Fruit fly (Drosophila melanogaster) whole organism, embryonic: ENCODE data around the gene COX7AL2.

ENCODE experiments used
- ATbp ChIP-seq: fragments of 200-800 bp; sonication (Bioruptor generic); optimal IDR thresholded peaks from 2 replicates; lab custom pipeline; 2017; ENCODE audit warnings: missing biosample characterization, mild to moderate bottlenecking, missing genetic modification characterization, missing genetic modification reagents
- Atf-2 ChIP-seq: fragments of 200-800 bp; sonication (Bioruptor generic); optimal IDR thresholded peaks from 2 replicates; lab custom pipeline; 2016; ENCODE audit warnings: missing biosample characterization, missing genetic modification characterization
- Bdp1 ChIP-seq: fragments of 200-800 bp; sonication (Bioruptor generic); optimal IDR thresholded peaks from 3 replicates; lab custom pipeline; 2016; ENCODE audit warnings: missing biosample characterization, missing genetic modification characterization
- BtbVII ChIP-seq: fragments of 200-800 bp; sonication (Bioruptor generic); optimal IDR thresholded peaks from 3 replicates; lab custom pipeline; 2017; ENCODE audit warnings: missing biosample characterization, mild to moderate bottlenecking, missing genetic modification characterization
- CG10462 ChIP-seq: fragments of 200-800 bp; sonication (Bioruptor generic); optimal IDR thresholded peaks from 2 replicates; lab custom pipeline; 2016; ENCODE audit warnings: missing biosample characterization, missing genetic modification characterization
- CG10979 ChIP-seq: fragments of 200-800 bp; sonication (Bioruptor generic); optimal IDR thresholded peaks from 2 replicates; lab custom pipeline; 2018; ENCODE audit warnings: missing biosample characterization, mild to moderate bottlenecking, missing genetic modification characterization, moderate library complexity
- CG12219 ChIP-seq: fragments of 200-800 bp; sonication (Bioruptor generic); optimal IDR thresholded peaks from 3 replicates; lab custom pipeline; 2018; ENCODE audit warnings: missing biosample characterization, mild to moderate bottlenecking, missing genetic modification characterization
- CG13894 ChIP-seq: fragments of 200-800 bp; sonication (Bioruptor generic); optimal IDR thresholded peaks from 3 replicates; lab custom pipeline; 2018; ENCODE audit warnings: missing biosample characterization, mild to moderate bottlenecking, missing genetic modification characterization, moderate library complexity
- CG1529 ChIP-seq: fragments of 200-800 bp; sonication (Bioruptor generic); optimal IDR thresholded peaks from 3 replicates; lab custom pipeline; 2018; ENCODE audit warnings: missing biosample characterization, missing genetic modification characterization
- CG1647 ChIP-seq: fragments of 200-800 bp; sonication (Bioruptor generic); optimal IDR thresholded peaks from 3 replicates; lab custom pipeline; 2016; ENCODE audit warnings: missing biosample characterization, missing genetic modification characterization
- CG18619 ChIP-seq: fragments of 200-800 bp; sonication (Bioruptor generic); optimal IDR thresholded peaks from 3 replicates; lab custom pipeline; 2017; ENCODE audit warnings: missing biosample characterization, mild to moderate bottlenecking, missing genetic modification characterization
- CG30431 ChIP-seq: fragments of 200-800 bp; sonication (Bioruptor generic); optimal IDR thresholded peaks from 2 replicates; lab custom pipeline; 2017; ENCODE audit warnings: missing biosample characterization, missing genetic modification characterization
- CG34422 ChIP-seq: fragments of 200-800 bp; sonication (Bioruptor generic); IDR thresholded peaks from 3 replicates; pipeline ENCODE4 v1.3.6; 2022; ENCODE audit warnings: missing biosample characterization, missing genetic modification characterization
- CG3847 ChIP-seq: fragments of 200-800 bp; sonication (Bioruptor generic); IDR thresholded peaks from 2 replicates; pipeline ENCODE4 v1.3.6; 2022; ENCODE audit warnings: missing biosample characterization, missing genetic modification characterization
- CG7271 ChIP-seq: fragments of 200-800 bp; sonication (Bioruptor generic); optimal IDR thresholded peaks from 2 replicates; lab custom pipeline; 2018; ENCODE audit warnings: missing biosample characterization, mild to moderate bottlenecking, missing genetic modification characterization, moderate library complexity
- CG7556 ChIP-seq: fragments of 200-800 bp; sonication (Bioruptor generic); optimal IDR thresholded peaks from 2 replicates; lab custom pipeline; 2017; ENCODE audit warnings: missing biosample characterization, mild to moderate bottlenecking, missing genetic modification characterization
- CG7987 ChIP-seq: fragments of 200-800 bp; sonication (Bioruptor generic); optimal IDR thresholded peaks from 2 replicates; lab custom pipeline; 2018; ENCODE audit warnings: missing biosample characterization, mild to moderate bottlenecking, missing genetic modification characterization, moderate library complexity
- CG9437 ChIP-seq: fragments of 200-800 bp; sonication (Bioruptor generic); optimal IDR thresholded peaks from 2 replicates; lab custom pipeline; 2018; ENCODE audit warnings: missing biosample characterization, mild to moderate bottlenecking, missing genetic modification characterization
- Dad ChIP-seq: fragments of 200-800 bp; sonication (Bioruptor generic); optimal IDR thresholded peaks from 3 replicates; lab custom pipeline; 2016; ENCODE audit warnings: missing biosample characterization, missing genetic modification characterization
- Drgx ChIP-seq: fragments of 200-800 bp; sonication (Bioruptor generic); IDR thresholded peaks from 2 replicates; pipeline ENCODE4 v1.3.6; 2022; ENCODE audit warnings: missing biosample characterization, missing genetic modification characterization
- Gsc ChIP-seq: fragments of 200-800 bp; sonication (Bioruptor generic); IDR thresholded peaks from 2 replicates; pipeline ENCODE4 v1.3.6; 2022; ENCODE audit warnings: missing biosample characterization, missing genetic modification characterization
- HLH54F ChIP-seq: fragments of 200-800 bp; sonication (Bioruptor generic); optimal IDR thresholded peaks from 3 replicates; lab custom pipeline; 2016; ENCODE audit warnings: missing biosample characterization, missing genetic modification characterization
- Hmx ChIP-seq: fragments of 200-800 bp; sonication (Bioruptor generic); optimal IDR thresholded peaks from 2 replicates; lab custom pipeline; 2016; ENCODE audit warnings: missing biosample characterization, missing genetic modification characterization
- Mes4 ChIP-seq: fragments of 200-800 bp; sonication (Bioruptor generic); optimal IDR thresholded peaks from 2 replicates; lab custom pipeline; 2016; ENCODE audit warnings: missing biosample characterization, missing genetic modification characterization
- Nf-YB ChIP-seq: fragments of 200-800 bp; sonication (Bioruptor generic); optimal IDR thresholded peaks from 3 replicates; lab custom pipeline; 2019; ENCODE audit warnings: missing biosample characterization, mild to moderate bottlenecking, missing genetic modification characterization, moderate library complexity
- NfI ChIP-seq: fragments of 200-800 bp; sonication (Bioruptor generic); optimal IDR thresholded peaks from 3 replicates; lab custom pipeline; 2018; ENCODE audit warnings: missing biosample characterization, mild to moderate bottlenecking, missing genetic modification characterization, moderate library complexity
- PHDP ChIP-seq: fragments of 200-800 bp; sonication (Bioruptor generic); optimal IDR thresholded peaks from 3 replicates; lab custom pipeline; 2018; ENCODE audit warnings: missing biosample characterization, mild to moderate bottlenecking, missing genetic modification characterization, moderate library complexity
- Pdp1 ChIP-seq, 2 experiments: fragments of 200-800 bp; sonication (Bioruptor generic); optimal IDR thresholded peaks; 3 replicates each; lab custom pipeline; 2016; ENCODE audit warnings: missing biosample characterization in 2 of 2, missing genetic modification characterization in 2 of 2, mild to moderate bottlenecking in 1 of 2, moderate library complexity in 1 of 2
- Rx ChIP-seq: fragments of 200-800 bp; sonication (Bioruptor generic); IDR thresholded peaks from 2 replicates; pipeline ENCODE4 v1.3.6; 2022; ENCODE audit warnings: missing biosample characterization, missing genetic modification characterization
- Sin3A ChIP-seq: fragments of >200 bp; optimal IDR thresholded peaks from 2 replicates; lab custom pipeline; 2018
- Sox100B ChIP-seq: fragments of 200-800 bp; sonication (Bioruptor generic); optimal IDR thresholded peaks from 3 replicates; lab custom pipeline; 2018; ENCODE audit warnings: missing biosample characterization, mild to moderate bottlenecking, missing genetic modification characterization
- Stat92E ChIP-seq, 3 experiments: fragments of >200 bp in 2 of 3; fragments of 200-800 bp in 1 of 3; sonication (Bioruptor generic) in 1 of 3; optimal IDR thresholded peaks; 2 replicates each; lab custom pipeline; 2017 to 2019; ENCODE audit warnings: missing biosample characterization in 3 of 3, missing genetic modification characterization in 3 of 3, mild to moderate bottlenecking in 1 of 3, moderate library complexity in 1 of 3
- Taf1 ChIP-seq: fragments of 200-800 bp; sonication (Bioruptor generic); IDR thresholded peaks from 2 replicates; pipeline ENCODE4 v1.3.6; 2022; ENCODE audit warnings: missing biosample characterization, missing genetic modification characterization
- Xbp1 ChIP-seq: fragments of 200-800 bp; sonication (Bioruptor generic); optimal IDR thresholded peaks from 3 replicates; lab custom pipeline; 2016; ENCODE audit warnings: missing biosample characterization, mild to moderate bottlenecking, missing genetic modification characterization
- ac ChIP-seq: fragments of 200-800 bp; sonication (Bioruptor generic); optimal IDR thresholded peaks from 3 replicates; lab custom pipeline; 2017; ENCODE audit warnings: missing biosample characterization, mild to moderate bottlenecking, missing genetic modification characterization
- bowl ChIP-seq: fragments of 200-800 bp; sonication (Bioruptor generic); IDR thresholded peaks from 2 replicates; pipeline ENCODE4 v1.3.6; 2022; ENCODE audit warnings: missing biosample characterization, missing genetic modification characterization
- br ChIP-seq: fragments of >200 bp; optimal IDR thresholded peaks from 2 replicates; lab custom pipeline; 2017
- eve ChIP-seq, 2 experiments: fragments of >200 bp; optimal IDR thresholded peaks; 2 replicates each; lab custom pipeline; 2017; ENCODE audit warnings: missing biosample characterization in 2 of 2, missing genetic modification characterization in 2 of 2
- grn ChIP-seq: fragments of 200-800 bp; sonication (Bioruptor generic); optimal IDR thresholded peaks from 3 replicates; lab custom pipeline; 2017; ENCODE audit warnings: missing biosample characterization, missing genetic modification characterization
- kni ChIP-seq: fragments of 200-800 bp; sonication (Bioruptor generic); optimal IDR thresholded peaks from 3 replicates; lab custom pipeline; 2017; ENCODE audit warnings: mild to moderate bottlenecking, missing biosample characterization, missing genetic modification reagents, missing genetic modification characterization
- mam ChIP-seq: fragments of 200-800 bp; sonication (Bioruptor generic); optimal IDR thresholded peaks from 3 replicates; lab custom pipeline; 2016; ENCODE audit warnings: missing biosample characterization, missing genetic modification characterization
- nmo ChIP-seq: fragments of 200-800 bp; sonication (Bioruptor generic); optimal IDR thresholded peaks from 2 replicates; lab custom pipeline; 2018; ENCODE audit warnings: missing biosample characterization, mild to moderate bottlenecking, missing genetic modification characterization, moderate library complexity
- oc ChIP-seq: fragments of 200-800 bp; sonication (Bioruptor generic); optimal IDR thresholded peaks from 2 replicates; lab custom pipeline; 2018; ENCODE audit warnings: missing biosample characterization, mild to moderate bottlenecking, missing genetic modification characterization, moderate library complexity
- run ChIP-seq: fragments of 200-800 bp; sonication (Bioruptor generic); optimal IDR thresholded peaks from 3 replicates; lab custom pipeline; 2018; ENCODE audit warnings: missing biosample characterization, mild to moderate bottlenecking, missing genetic modification characterization
- sens ChIP-seq: fragments of 200-800 bp; sonication (Bioruptor generic); peaks from one replicate; lab custom pipeline; 2016; ENCODE audit warnings: missing biosample characterization, missing genetic modification characterization
- sens-2 ChIP-seq: fragments of 200-800 bp; sonication (Bioruptor generic); IDR thresholded peaks from 2 replicates; pipeline ENCODE4 v1.3.6; 2022; ENCODE audit warnings: missing biosample characterization, missing genetic modification characterization
- stc ChIP-seq: fragments of 200-800 bp; sonication (Bioruptor generic); IDR thresholded peaks from 2 replicates; pipeline ENCODE4 v1.3.6; 2022; ENCODE audit warnings: missing biosample characterization, missing genetic modification characterization
- ttk ChIP-seq: fragments of 200-800 bp; sonication (Bioruptor generic); IDR thresholded peaks from 2 replicates; pipeline ENCODE4 v2.1.2; 2022; ENCODE audit warnings: missing biosample characterization, missing genetic modification characterization
- twi ChIP-seq: fragments of 200-800 bp; optimal IDR thresholded peaks from 2 replicates; lab custom pipeline; 2019; ENCODE audit warnings: missing biosample characterization, mild to moderate bottlenecking, missing genetic modification characterization, moderate library complexity
- unc-4 ChIP-seq: fragments of 200-800 bp; sonication (Bioruptor generic); IDR thresholded peaks from 2 replicates; pipeline ENCODE4 v1.3.6; 2022; ENCODE audit warnings: missing biosample characterization, missing genetic modification characterization; ENCODE audit not compliant: partially characterized antibody

COX7AL2 gene

dm6 chr2L:2198613-2199432 is 1.1 kb upstream of the COX7AL2 start (continued):
- TF ChIP-seq Stat92E (GFP tag; optimal IDR thresholded peaks at IDR 0.05; lab: Kevin White, UChicago) (no peak), Hmx (GFP tag; lab: Kevin White, UChicago) (peak; percentile 55), br (lab: Kevin White, UChicago) (no peak), Drgx (GFP tag; lab: Robert Waterston, UW) (no peak), Sin3A (lab: Kevin White, UChicago) (no peak), HLH54F (GFP tag; lab: Kevin White, UChicago) (peak; percentile 78), CG13894 (tag; lab: Kevin White, UChicago) (peak; percentile 95), twi (peak; percentile 61), Atf-2 (GFP tag; lab: Kevin White, UChicago) (peak; percentile 86), Xbp1 (GFP tag; lab: Kevin White, UChicago) (peak; percentile 87), CG7271 (tag; lab: Kevin White, UChicago) (peak; percentile 18), CG10462 (GFP tag; lab: Kevin White, UChicago) (peak; percentile 78), Dad (GFP tag; lab: Kevin White, UChicago) (peak; percentile 90), Taf1 (GFP tag; lab: Robert Waterston, UW) (no peak), ac (GFP tag; lab: Kevin White, UChicago) (peak; percentile 51), Rx (GFP tag; lab: Robert Waterston, UW) (no peak), CG7556 (GFP tag; lab: Kevin White, UChicago) (peak; percentile 86), PHDP (tag; lab: Kevin White, UChicago) (peak; percentile 90), CG1647 (GFP tag; lab: Kevin White, UChicago) (peak; percentile 74), unc-4 (no peak), Gsc (GFP tag; lab: Robert Waterston, UW) (no peak), NfI (peak; percentile 78), stc (no peak), CG18619 (peak; percentile 76), BtbVII (peak; percentile 72), ATbp (peak; percentile 90), kni (GFP tag; lab: Kevin White, UChicago) (peak; percentile 84), sens-2 (GFP tag; lab: Robert Waterston, UW) (no peak), CG30431 (GFP tag; lab: Kevin White, UChicago) (peak; percentile 86), CG9437 (GFP tag; lab: Kevin White, UChicago) (peak; percentile 94), CG12219 (GFP tag; lab: Kevin White, UChicago) (peak; percentile 88), Pdp1 (GFP tag; optimal IDR thresholded peaks at IDR 0.05; lab: Kevin White, UChicago) (peak; percentile 91 to 98), CG7987 (GFP tag; lab: Kevin White, UChicago) (peak; percentile 31), mam (GFP tag; lab: Kevin White, UChicago) (peak; percentile 85), CG10979 (tag; lab: Kevin White, UChicago) (peak; percentile 90), bowl (GFP tag; lab: Robert Waterston, UW) (no peak), grn (peak; percentile 78), CG34422 (no peak), oc (tag; lab: Kevin White, UChicago) (peak; percentile 88), ttk (GFP tag; lab: Robert Waterston, UW) (no peak), Sox100B (GFP tag; lab: Kevin White, UChicago) (peak; percentile 86), Bdp1 (peak; percentile 71), CG1529 (GFP tag; lab: Kevin White, UChicago) (peak; percentile 85), Nf-YB (GFP tag; lab: Kevin White, UChicago) (peak; percentile 90), Mes4 (GFP tag; lab: Kevin White, UChicago) (peak; percentile 85), eve (GFP tag; optimal IDR thresholded peaks at IDR 0.05; lab: Kevin White, UChicago) (peak in 1 of 2 experiments; percentile 94), nmo (GFP tag; lab: Kevin White, UChicago) (peak; percentile 92), CG3847 (GFP tag; lab: Robert Waterston, UW) (no peak), run (peak; percentile 72), sens (peak; percentile 99)
